Worm (Caenorhabditis elegans) whole organism, young adult: ENCODE data around the gene F54F7.10.

Source experiments
- F52B5.7 ChIP-seq: sonication (generic microtip); optimal IDR thresholded peaks from 2 replicates; lab custom pipeline; 2016; ENCODE audit warnings: mild to moderate bottlenecking, missing genetic modification characterization, missing compliant biosample characterization
- aptf-2 ChIP-seq: fragments of 200-800 bp; sonication (Bioruptor generic); conservative IDR thresholded peaks from 2 replicates; pipeline ENCODE4 v1.3.6; 2022; ENCODE audit warnings: missing genetic modification reagents, missing genetic modification characterization, missing compliant biosample characterization
- lin-40 ChIP-seq: sonication (generic microtip); optimal IDR thresholded peaks from 2 replicates; lab custom pipeline; 2016; ENCODE audit warnings: missing genetic modification characterization, mild to moderate bottlenecking, missing compliant biosample characterization, missing genotype, missing genetic modification reagents
- lsy-27 ChIP-seq: sonication (generic microtip); optimal IDR thresholded peaks from 2 replicates; lab custom pipeline; 2017; ENCODE audit warnings: missing genetic modification characterization, mild to moderate bottlenecking, missing compliant biosample characterization, antibody characterized with exemption, missing genotype, borderline replicate concordance; ENCODE audit not compliant: insufficient read depth
- nhr-90 ChIP-seq: sonication (generic microtip); optimal IDR thresholded peaks from 2 replicates; lab custom pipeline; 2016; ENCODE audit warnings: missing genotype, mild to moderate bottlenecking, missing genetic modification characterization, missing compliant biosample characterization
- rcor-1 ChIP-seq: fragments of 200-800 bp; sonication (Bioruptor generic); IDR thresholded peaks from 2 replicates; pipeline ENCODE4 v1.3.6; 2022; ENCODE audit warnings: missing genetic modification reagents, missing genetic modification characterization, missing compliant biosample characterization

DNA sequence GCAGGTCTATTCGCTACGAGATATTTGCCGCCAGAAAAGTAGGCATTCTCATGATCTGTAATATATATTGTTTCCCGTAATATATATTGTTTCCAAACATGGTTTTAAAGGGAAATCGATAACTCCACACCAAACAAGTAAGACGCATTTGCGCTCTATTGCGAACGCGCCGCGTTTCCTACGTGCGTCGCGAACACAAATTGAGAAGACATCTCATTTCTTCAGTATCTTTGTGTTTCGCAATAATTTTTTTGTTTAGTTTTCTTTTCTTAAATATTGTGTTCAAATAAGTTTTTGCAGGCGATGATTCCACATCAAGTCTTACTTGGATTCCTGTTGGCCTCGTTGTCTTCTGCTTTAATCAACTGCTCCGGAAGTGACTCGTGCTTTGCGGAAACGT, 1.7 kb downstream of the F54F7.10 start, which contains the start of gene F54F7.6:
- TF ChIP-seq rcor-1 (GFP tag; lab: Robert Waterston, UW) = no peak
- TF ChIP-seq lsy-27 = no peak
- no peak for TF ChIP-seq lin-40 (tag; lab: Kevin White, UChicago)
- no peak for TF ChIP-seq F52B5.7 (tag; lab: Kevin White, UChicago)
- no peak for TF ChIP-seq aptf-2 (GFP tag; lab: Robert Waterston, UW)
- TF ChIP-seq nhr-90 (tag; lab: Kevin White, UChicago) = no peak
